Fruit fly (Drosophila melanogaster) whole organism, embryonic: Measurements from ENCODE around the gene Prosbeta2.

Experiments used
- Antp ChIP-seq: fragments of 200-800 bp; sonication (Bioruptor generic); optimal IDR thresholded peaks from 3 replicates; lab custom pipeline; 2016; ENCODE audit warnings: missing biosample characterization, missing genetic modification characterization
- CG10654 ChIP-seq: fragments of 200-800 bp; sonication (Bioruptor generic); optimal IDR thresholded peaks from 2 replicates; lab custom pipeline; 2016; ENCODE audit warnings: missing biosample characterization, missing genetic modification characterization
- CG15696 ChIP-seq: fragments of 200-800 bp; sonication (Bioruptor generic); optimal IDR thresholded peaks from 2 replicates; lab custom pipeline; 2019; ENCODE audit warnings: missing biosample characterization, mild to moderate bottlenecking, missing genetic modification characterization, moderate library complexity
- CG1602 ChIP-seq: fragments of 200-800 bp; sonication (Bioruptor generic); optimal IDR thresholded peaks from 3 replicates; lab custom pipeline; 2016; ENCODE audit warnings: missing biosample characterization, missing genetic modification characterization
- CG17829 ChIP-seq: fragments of 200-800 bp; optimal IDR thresholded peaks from 2 replicates; lab custom pipeline; 2019; ENCODE audit warnings: missing biosample characterization, mild to moderate bottlenecking, missing genetic modification characterization, moderate library complexity
- CG1792 ChIP-seq: fragments of 200-800 bp; sonication (Bioruptor generic); optimal IDR thresholded peaks from 2 replicates; lab custom pipeline; 2016; ENCODE audit warnings: missing biosample characterization, missing genetic modification characterization
- CG18262 ChIP-seq: fragments of 200-800 bp; optimal IDR thresholded peaks from 3 replicates; lab custom pipeline; 2019; ENCODE audit warnings: missing biosample characterization, mild to moderate bottlenecking, missing genetic modification characterization, moderate library complexity
- CG31441 ChIP-seq: fragments of 200-800 bp; sonication (Bioruptor generic); IDR thresholded peaks from 2 replicates; pipeline ENCODE4 v1.3.6; 2022; ENCODE audit warnings: missing biosample characterization, missing genetic modification characterization
- CG32767 ChIP-seq: fragments of 200-800 bp; sonication (Bioruptor generic); IDR thresholded peaks from 2 replicates; pipeline ENCODE4 v1.3.6; 2022; ENCODE audit warnings: missing biosample characterization, missing genetic modification characterization
- CG32772 ChIP-seq: fragments of 200-800 bp; sonication (Bioruptor generic); IDR thresholded peaks from 2 replicates; pipeline ENCODE4 v1.3.6; 2022; ENCODE audit warnings: missing biosample characterization, missing genetic modification characterization
- CG4328 ChIP-seq: fragments of 200-800 bp; sonication (Bioruptor generic); optimal IDR thresholded peaks from 3 replicates; lab custom pipeline; 2017; ENCODE audit warnings: missing biosample characterization, missing genetic modification reagents, missing genetic modification characterization
- CG7271 ChIP-seq: fragments of 200-800 bp; sonication (Bioruptor generic); optimal IDR thresholded peaks from 2 replicates; lab custom pipeline; 2018; ENCODE audit warnings: missing biosample characterization, mild to moderate bottlenecking, missing genetic modification characterization, moderate library complexity
- CG7745 ChIP-seq: fragments of 200-800 bp; sonication (Bioruptor generic); optimal IDR thresholded peaks from 2 replicates; lab custom pipeline; 2018; ENCODE audit warnings: missing biosample characterization, mild to moderate bottlenecking, missing genetic modification characterization, moderate library complexity
- CG7839 ChIP-seq: fragments of 200-800 bp; sonication (Bioruptor generic); optimal IDR thresholded peaks from 3 replicates; lab custom pipeline; 2018; ENCODE audit warnings: missing biosample characterization, mild to moderate bottlenecking, missing genetic modification characterization, moderate library complexity
- CG7987 ChIP-seq: fragments of 200-800 bp; sonication (Bioruptor generic); optimal IDR thresholded peaks from 2 replicates; lab custom pipeline; 2018; ENCODE audit warnings: missing biosample characterization, mild to moderate bottlenecking, missing genetic modification characterization, moderate library complexity
- CG8924 ChIP-seq: fragments of 200-800 bp; optimal IDR thresholded peaks from 3 replicates; lab custom pipeline; 2019; ENCODE audit warnings: missing biosample characterization, mild to moderate bottlenecking, missing genetic modification characterization, moderate library complexity
- Chrac-16 ChIP-seq: fragments of 200-800 bp; sonication (Bioruptor generic); optimal IDR thresholded peaks from 3 replicates; lab custom pipeline; 2016; ENCODE audit warnings: missing biosample characterization, missing genetic modification characterization
- D19A ChIP-seq: fragments of 200-800 bp; optimal IDR thresholded peaks from 3 replicates; lab custom pipeline; 2019; ENCODE audit warnings: missing biosample characterization, mild to moderate bottlenecking, missing genetic modification characterization, moderate library complexity
- Doc3 ChIP-seq: fragments of 200-800 bp; sonication (Bioruptor generic); IDR thresholded peaks from 3 replicates; pipeline ENCODE4 v1.3.6; 2022; ENCODE audit warnings: missing biosample characterization, missing genetic modification characterization; ENCODE audit not compliant: partially characterized antibody
- Elba2 ChIP-seq: fragments of 200-800 bp; sonication (Bioruptor generic); optimal IDR thresholded peaks from 3 replicates; lab custom pipeline; 2016; ENCODE audit warnings: missing biosample characterization, missing genetic modification characterization
- HHEX ChIP-seq: fragments of 200-800 bp; sonication (Bioruptor generic); optimal IDR thresholded peaks from 3 replicates; lab custom pipeline; 2017; ENCODE audit warnings: missing biosample characterization, mild to moderate bottlenecking, missing genetic modification characterization, missing genetic modification reagents
- Hand ChIP-seq: fragments of 200-800 bp; sonication (Bioruptor generic); optimal IDR thresholded peaks from 2 replicates; lab custom pipeline; 2017; ENCODE audit warnings: mild to moderate bottlenecking, missing biosample characterization, missing genetic modification reagents, missing genetic modification characterization
- Hmx ChIP-seq: fragments of 200-800 bp; sonication (Bioruptor generic); optimal IDR thresholded peaks from 2 replicates; lab custom pipeline; 2016; ENCODE audit warnings: missing biosample characterization, missing genetic modification characterization
- Lhr ChIP-seq: fragments of 200-800 bp; sonication (Bioruptor generic); optimal IDR thresholded peaks from 3 replicates; lab custom pipeline; 2017; ENCODE audit warnings: mild to moderate bottlenecking, missing biosample characterization, missing genetic modification reagents, missing genetic modification characterization
- Sox100B ChIP-seq: fragments of 200-800 bp; sonication (Bioruptor generic); optimal IDR thresholded peaks from 3 replicates; lab custom pipeline; 2018; ENCODE audit warnings: missing biosample characterization, mild to moderate bottlenecking, missing genetic modification characterization
- Usf ChIP-seq: fragments of 200-800 bp; sonication (Bioruptor generic); optimal IDR thresholded peaks from 2 replicates; lab custom pipeline; 2017; ENCODE audit warnings: missing genotype, missing biosample characterization, missing genetic modification characterization
- Vsx1 ChIP-seq: fragments of 200-800 bp; sonication (Bioruptor generic); optimal IDR thresholded peaks from 2 replicates; lab custom pipeline; 2017; ENCODE audit warnings: missing biosample characterization, mild to moderate bottlenecking, missing genetic modification characterization, missing genetic modification reagents
- ac ChIP-seq: fragments of 200-800 bp; sonication (Bioruptor generic); optimal IDR thresholded peaks from 3 replicates; lab custom pipeline; 2017; ENCODE audit warnings: missing biosample characterization, mild to moderate bottlenecking, missing genetic modification characterization
- btn ChIP-seq: fragments of 200-800 bp; sonication (Bioruptor generic); optimal IDR thresholded peaks from 2 replicates; lab custom pipeline; 2016; ENCODE audit warnings: missing biosample characterization, missing genetic modification characterization
- cad ChIP-seq: fragments of >200 bp; optimal IDR thresholded peaks from 2 replicates; lab custom pipeline; 2017; ENCODE audit warnings: missing biosample characterization, missing genetic modification characterization
- crol ChIP-seq: fragments of 200-800 bp; sonication (Bioruptor generic); IDR thresholded peaks from 2 replicates; pipeline ENCODE4 v1.3.6; 2022; ENCODE audit warnings: missing biosample characterization, missing genetic modification characterization
- dmrt11E ChIP-seq: fragments of 200-800 bp; sonication (Bioruptor generic); optimal IDR thresholded peaks from 3 replicates; lab custom pipeline; 2018; ENCODE audit warnings: missing biosample characterization, mild to moderate bottlenecking, missing genetic modification characterization, moderate library complexity
- dmrt99B ChIP-seq: fragments of 200-800 bp; sonication (Bioruptor generic); optimal IDR thresholded peaks from 2 replicates; lab custom pipeline; 2018; ENCODE audit warnings: missing biosample characterization, mild to moderate bottlenecking, missing genetic modification characterization, moderate library complexity
- gcm ChIP-seq: fragments of 200-800 bp; sonication (Bioruptor generic); optimal IDR thresholded peaks from 2 replicates; lab custom pipeline; 2019; ENCODE audit warnings: missing biosample characterization, mild to moderate bottlenecking, missing genetic modification characterization, moderate library complexity
- gsb-n ChIP-seq: fragments of 200-800 bp; sonication (Bioruptor generic); optimal IDR thresholded peaks from 3 replicates; lab custom pipeline; 2018; ENCODE audit warnings: missing biosample characterization, mild to moderate bottlenecking, missing genetic modification characterization
- jing ChIP-seq: fragments of 200-800 bp; sonication (Bioruptor generic); optimal IDR thresholded peaks from 2 replicates; lab custom pipeline; 2018; ENCODE audit warnings: missing biosample characterization, mild to moderate bottlenecking, missing genetic modification characterization
- kah ChIP-seq: fragments of 200-800 bp; sonication (Bioruptor generic); optimal IDR thresholded peaks from 2 replicates; lab custom pipeline; 2018; ENCODE audit warnings: missing biosample characterization, mild to moderate bottlenecking, missing genetic modification characterization
- lab ChIP-seq: fragments of 200-800 bp; sonication (Bioruptor generic); optimal IDR thresholded peaks from 3 replicates; lab custom pipeline; 2017; ENCODE audit warnings: missing biosample characterization, missing genetic modification characterization, mild to moderate bottlenecking, moderate library complexity, missing genetic modification reagents
- lola ChIP-seq, 3 experiments: fragments of >200 bp in 2 of 3; fragments of 200-800 bp in 1 of 3; sonication (Bioruptor generic) in 1 of 3; optimal IDR thresholded peaks; 2 replicates each; lab custom pipeline; 2017 to 2019; ENCODE audit warnings: missing biosample characterization in 3 of 3, missing genetic modification characterization in 3 of 3, mild to moderate bottlenecking in 1 of 3, moderate library complexity in 1 of 3
- nmo ChIP-seq: fragments of 200-800 bp; sonication (Bioruptor generic); optimal IDR thresholded peaks from 2 replicates; lab custom pipeline; 2018; ENCODE audit warnings: missing biosample characterization, mild to moderate bottlenecking, missing genetic modification characterization, moderate library complexity
- onecut ChIP-seq: fragments of 200-800 bp; sonication (Bioruptor generic); IDR thresholded peaks from 2 replicates; pipeline ENCODE4 v1.3.6; 2022; ENCODE audit warnings: missing biosample characterization, missing genetic modification characterization
- peb ChIP-seq: fragments of 200-800 bp; sonication (Bioruptor generic); IDR thresholded peaks from 2 replicates; pipeline ENCODE4 v1.3.6; 2022; ENCODE audit warnings: missing biosample characterization, missing genetic modification characterization
- sens ChIP-seq: fragments of 200-800 bp; sonication (Bioruptor generic); peaks from one replicate; lab custom pipeline; 2016; ENCODE audit warnings: missing biosample characterization, missing genetic modification characterization
- slbo ChIP-seq: fragments of 200-800 bp; sonication (Bioruptor generic); IDR thresholded peaks from 2 replicates; pipeline ENCODE4 v1.3.6; 2022; ENCODE audit warnings: missing biosample characterization, missing genetic modification characterization
- tgo ChIP-seq: fragments of 200-800 bp; sonication (Bioruptor generic); IDR thresholded peaks from 3 replicates; pipeline ENCODE4 v1.3.6; 2022; ENCODE audit warnings: missing biosample characterization, missing genetic modification characterization
- tll ChIP-seq, 2 experiments: fragments of 200-800 bp in 1 of 2; fragments of >200 bp in 1 of 2; sonication (Bioruptor generic) in 1 of 2; optimal IDR thresholded peaks; 2 replicates each; lab custom pipeline; 2017 to 2019; ENCODE audit warnings: missing biosample characterization in 2 of 2, missing genetic modification characterization in 2 of 2, mild to moderate bottlenecking in 1 of 2, moderate library complexity in 1 of 2
- toy ChIP-seq: fragments of 200-800 bp; sonication (Bioruptor generic); IDR thresholded peaks from 2 replicates; pipeline ENCODE4 v1.3.6; 2022; ENCODE audit warnings: missing biosample characterization, missing genetic modification characterization
- twi ChIP-seq: fragments of 200-800 bp; optimal IDR thresholded peaks from 2 replicates; lab custom pipeline; 2019; ENCODE audit warnings: missing biosample characterization, mild to moderate bottlenecking, missing genetic modification characterization, moderate library complexity
- tx ChIP-seq: fragments of 200-800 bp; sonication (Bioruptor generic); optimal IDR thresholded peaks from 2 replicates; lab custom pipeline; 2016; ENCODE audit warnings: missing biosample characterization, missing genetic modification characterization
- unpg ChIP-seq: fragments of 200-800 bp; sonication (Bioruptor generic); optimal IDR thresholded peaks from 3 replicates; lab custom pipeline; 2018; ENCODE audit warnings: missing biosample characterization, mild to moderate bottlenecking, missing genetic modification characterization, moderate library complexity
- vnd ChIP-seq: fragments of 200-800 bp; sonication (Bioruptor generic); IDR thresholded peaks from 3 replicates; pipeline ENCODE4 v1.3.6; 2022; ENCODE audit warnings: missing biosample characterization, missing genetic modification characterization; ENCODE audit not compliant: partially characterized antibody
- zf30C ChIP-seq: fragments of 200-800 bp; sonication (Bioruptor generic); optimal IDR thresholded peaks from 3 replicates; lab custom pipeline; 2018; ENCODE audit warnings: missing biosample characterization, mild to moderate bottlenecking, missing genetic modification characterization

Gene Prosbeta2

DNA sequence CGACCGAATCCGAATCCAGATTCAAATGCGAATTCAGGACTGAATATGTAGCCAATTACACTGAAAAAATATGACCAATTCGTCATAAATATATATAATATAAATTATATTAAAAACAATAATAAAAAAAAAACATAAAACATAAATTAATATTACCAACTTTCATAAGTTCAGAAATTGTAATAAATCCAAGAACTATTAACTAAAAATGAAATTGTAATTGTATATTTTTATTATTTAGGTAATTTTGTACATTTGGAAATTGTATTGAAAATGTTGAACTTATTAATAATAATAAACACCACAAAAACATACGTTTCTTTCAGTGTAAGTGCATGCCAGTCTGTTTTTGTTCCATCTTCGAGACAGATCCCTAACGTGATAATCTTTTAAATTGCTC lies 38.7 kb upstream of the Prosbeta2 start (continued):
- TF ChIP-seq btn (no peak), CG1602 (GFP tag; lab: Kevin White, UChicago) (peak; percentile 29), vnd (GFP tag; lab: Robert Waterston, UW) (no peak), CG1792 (GFP tag; lab: Kevin White, UChicago) (no peak), ac (GFP tag; lab: Kevin White, UChicago) (peak; percentile 13), D19A (tag; lab: Kevin White, UChicago) (peak; percentile 52), CG8924 (tag; lab: Kevin White, UChicago) (peak; percentile 49), CG10654 (GFP tag; lab: Kevin White, UChicago) (no peak), CG31441 (GFP tag; lab: Robert Waterston, UW) (peak; percentile 65), gsb-n (tag; lab: Kevin White, UChicago) (peak; percentile 68), CG15696 (tag; lab: Kevin White, UChicago) (peak; percentile 89), Sox100B (GFP tag; lab: Kevin White, UChicago) (peak; percentile 19), CG7271 (tag; lab: Kevin White, UChicago) (peak; percentile 91), nmo (GFP tag; lab: Kevin White, UChicago) (peak; percentile 54), Hand (GFP tag; lab: Kevin White, UChicago) (no peak), Usf (no peak), gcm (peak; percentile 44), Elba2 (peak; percentile 56), Hmx (GFP tag; lab: Kevin White, UChicago) (no peak), CG4328 (no peak), Chrac-16 (GFP tag; lab: Kevin White, UChicago) (peak; percentile 30), CG32772 (GFP tag; lab: Robert Waterston, UW) (no peak), Antp (no peak), CG17829 (tag; lab: Kevin White, UChicago) (peak; percentile 81), tx (GFP tag; lab: Kevin White, UChicago) (no peak), unpg (GFP tag; lab: Kevin White, UChicago) (peak; percentile 43), zf30C (GFP tag; lab: Kevin White, UChicago) (peak; percentile 78), dmrt11E (peak; percentile 92), CG32767 (GFP tag; lab: Robert Waterston, UW) (no peak), CG18262 (tag; lab: Kevin White, UChicago) (peak; percentile 87), Doc3 (GFP tag; lab: Robert Waterston, UW) (no peak), HHEX (no peak), dmrt99B (tag; lab: Kevin White, UChicago) (no peak), Vsx1 (no peak), jing (no peak)

DNA sequence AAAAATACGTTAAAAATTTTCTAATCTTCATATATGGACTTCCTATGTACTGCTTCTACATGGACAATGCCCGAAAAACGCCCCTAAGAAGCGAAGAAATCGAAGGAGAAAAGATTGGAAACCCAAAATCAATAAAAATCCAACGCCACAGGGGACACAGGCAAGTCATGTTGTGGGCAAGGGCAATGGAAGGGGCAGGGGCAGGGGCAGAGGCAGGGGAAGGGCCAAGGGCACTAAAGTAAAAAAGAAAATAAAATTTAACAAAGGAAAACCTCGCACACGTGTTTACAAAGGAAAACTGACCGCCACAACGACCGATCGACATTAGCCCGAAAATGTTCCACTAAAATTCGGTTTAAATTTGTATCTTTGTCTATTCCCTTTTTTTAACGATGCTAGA lies 37.0 kb upstream of the Prosbeta2 start:
- peak in 1 of 2 experiments; percentile 31 for TF ChIP-seq tll (GFP tag; optimal IDR thresholded peaks at IDR 0.05; lab: Kevin White, UChicago)
- TF ChIP-seq crol (GFP tag; lab: Robert Waterston, UW) = peak; percentile 92
- TF ChIP-seq CG7839 (tag; lab: Kevin White, UChicago) = no peak
- TF ChIP-seq CG7987 (GFP tag; lab: Kevin White, UChicago) = no peak
- TF ChIP-seq slbo (GFP tag; lab: Robert Waterston, UW) = no peak
- no peak for TF ChIP-seq tgo
- no peak for TF ChIP-seq kah (GFP tag; lab: Kevin White, UChicago)
- TF ChIP-seq Lhr = no peak
- TF ChIP-seq twi (tag; lab: Kevin White, UChicago) = peak; percentile 86
- no peak for TF ChIP-seq CG1792 (GFP tag; lab: Kevin White, UChicago)
- no peak for TF ChIP-seq toy (GFP tag; lab: Robert Waterston, UW)
- TF ChIP-seq lab = no peak
- no peak for TF ChIP-seq lola (GFP tag; optimal IDR thresholded peaks at IDR 0.05; lab: Kevin White, UChicago)
- no peak for TF ChIP-seq peb (GFP tag; lab: Robert Waterston, UW)
- peak; percentile 50 for TF ChIP-seq sens (GFP tag; lab: Kevin White, UChicago)
- TF ChIP-seq onecut (GFP tag; lab: Robert Waterston, UW) = peak; percentile 50; the same call in 1 of the 2 replicates
- peak; percentile 22 for TF ChIP-seq cad (GFP tag; lab: Kevin White, UChicago)
- TF ChIP-seq CG7745 (tag; lab: Kevin White, UChicago) = peak; percentile 37
